Fruit fly (Drosophila melanogaster): ENCODE measurements around the gene CG31140.

DNA sequence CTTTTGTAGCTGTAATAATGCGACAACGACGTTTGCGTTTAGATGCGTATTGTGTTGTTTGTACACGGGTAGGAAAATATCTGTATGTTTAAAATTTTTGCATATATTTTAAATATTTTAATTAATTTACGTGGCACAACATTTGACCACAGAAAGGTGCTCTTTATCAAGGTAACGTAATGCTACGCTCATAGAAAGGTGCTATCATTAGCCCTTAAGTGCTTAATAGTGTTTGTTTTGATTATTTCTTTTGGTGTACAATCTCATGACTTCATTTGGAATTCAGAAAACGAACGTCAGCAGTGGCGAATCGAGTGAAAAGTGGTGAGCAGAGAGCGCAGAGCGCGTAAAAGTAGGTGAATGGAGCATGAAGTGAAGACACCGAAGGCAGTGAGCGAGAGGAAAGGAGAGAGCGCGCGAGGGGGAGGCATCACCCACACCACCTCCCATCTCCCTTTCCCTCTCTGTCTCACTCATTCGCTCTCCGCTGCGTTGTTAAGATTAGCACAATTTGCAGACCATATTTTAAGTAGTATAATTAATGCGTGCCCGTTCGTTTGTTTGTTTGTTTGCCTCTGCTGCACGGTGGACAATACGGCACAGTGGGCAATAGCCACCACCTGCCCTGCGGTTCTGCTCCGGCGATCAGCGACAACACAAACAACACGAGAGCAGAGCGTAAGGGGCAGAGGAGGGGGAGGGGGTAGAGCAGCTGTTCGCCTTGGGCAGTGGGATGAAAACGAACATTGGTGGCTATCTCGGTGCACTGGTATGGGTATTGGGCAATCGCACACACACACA is 41.1 kb upstream of the CG31140 start:
- no peak for TF ChIP-seq CG4318 (GFP tag; optimal IDR thresholded peaks at IDR 0.05)
- peak; percentile 81 for TF ChIP-seq eg (GFP tag; IDR thresholded peaks at IDR 0.05)
- TF ChIP-seq CG31627 (GFP tag; optimal IDR thresholded peaks at IDR 0.05): no peak
- peak; percentile 67 for TF ChIP-seq CG8119 (GFP tag; IDR thresholded peaks at IDR 0.05)
- no peak for TF ChIP-seq dsx (GFP tag; optimal IDR thresholded peaks at IDR 0.05; ENCODE audit: poor library complexity, severe bottlenecking)
- TF ChIP-seq ss (GFP tag; optimal IDR thresholded peaks at IDR 0.05): no peak
- no peak for TF ChIP-seq Sox15 (GFP tag; optimal IDR thresholded peaks at IDR 0.05)
- no peak for TF ChIP-seq CG8319 (GFP tag; optimal IDR thresholded peaks at IDR 0.05)
- no peak for TF ChIP-seq fd59A (GFP tag; optimal IDR thresholded peaks at IDR 0.05)
- no peak for TF ChIP-seq CG11762 (GFP tag; optimal IDR thresholded peaks at IDR 0.05; ENCODE audit: insufficient read depth)
